Worm (Caenorhabditis elegans) whole organism, L2 larva: ENCODE data around the gene F35D2.2.

ENCODE experiments used
- F13H6.1 ChIP-seq: sonication (generic microtip); optimal IDR thresholded peaks from 2 replicates; lab custom pipeline; 2016; ENCODE audit warnings: missing genetic modification characterization, missing compliant biosample characterization
- elt-1 ChIP-seq: fragments of 150-350 bp; optimal IDR thresholded peaks from 2 replicates; lab custom pipeline; 2014; ENCODE audit warnings: missing biosample characterization, missing genetic modification characterization
- lin-39 ChIP-seq: fragments of 150-350 bp; optimal IDR thresholded peaks from 2 replicates; lab custom pipeline; 2014; ENCODE audit warnings: missing biosample characterization, missing genetic modification reagents, missing genetic modification characterization
- nhr-11 ChIP-seq: fragments of 150-350 bp; optimal IDR thresholded peaks from 2 replicates; lab custom pipeline; 2014; ENCODE audit warnings: missing biosample characterization, missing genetic modification characterization
- nhr-25 ChIP-seq: fragments of 150-350 bp; sonication (generic microtip); optimal IDR thresholded peaks from 3 replicates; lab custom pipeline; 2014; ENCODE audit warnings: missing biosample characterization, missing genetic modification characterization
- ztf-4 ChIP-seq: fragments of 150-350 bp; optimal IDR thresholded peaks from 2 replicates; lab custom pipeline; 2014; ENCODE audit warnings: missing biosample characterization, missing genetic modification characterization

ce11 chrII:7605306-7605705 lies 31.1 kb downstream of the F35D2.2 start, which contains the start of gene osm-8:
- TF ChIP-seq ztf-4 (tag; lab: Kevin White, UChicago) (no peak), lin-39 (tag; lab: Kevin White, UChicago) (no peak), nhr-11 (tag; lab: Kevin White, UChicago) (no peak), nhr-25 (tag; lab: Kevin White, UChicago) (no peak), F13H6.1 (tag; lab: Kevin White, UChicago) (no peak), elt-1 (no peak)
